Fruit fly (Drosophila melanogaster): ENCODE measurements around the gene CG14907.

The CG14907 gene

DNA sequence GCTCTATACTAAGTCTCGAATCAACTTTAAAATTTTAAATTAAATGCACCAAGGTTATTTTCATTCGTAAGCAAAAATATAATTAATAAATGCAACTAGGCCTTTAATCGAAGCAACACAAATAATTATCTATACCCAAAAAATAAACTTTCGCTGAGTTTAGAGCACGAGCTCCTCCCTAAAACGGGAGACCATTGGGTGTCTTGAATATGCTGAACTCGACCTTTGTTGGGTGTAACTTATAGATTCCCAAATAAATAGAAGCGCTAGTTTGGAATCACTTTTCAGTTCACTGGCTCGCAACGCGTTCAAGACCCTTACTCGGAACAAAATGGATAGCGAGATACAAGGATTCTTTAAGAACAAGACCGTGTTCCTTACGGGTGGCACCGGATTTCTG, 34.5 kb downstream of the CG14907 start, which contains the start of gene CG17560:
Gene CG17560 (plus strand): TSS at position 301 of the 400 bp plus-strand sequence.
- TF ChIP-seq Myc (optimal IDR thresholded peaks at IDR 0.05) (no peak), insv (optimal IDR thresholded peaks at IDR 0.05) (no peak), ttk (optimal IDR thresholded peaks at IDR 0.05) (no peak), Sin3A (optimal IDR thresholded peaks at IDR 0.05) (no peak), h (optimal IDR thresholded peaks at IDR 0.05) (no peak), psq (optimal IDR thresholded peaks at IDR 0.05) (no peak)

dm6 chr3R:16615009-16615408, 37.1 kb downstream of the CG14907 start, which contains the start of gene CG17562:
CG17562 (plus strand) TSS chr3R:16615309.
- TF ChIP-seq h (optimal IDR thresholded peaks at IDR 0.05), result no peak

DNA sequence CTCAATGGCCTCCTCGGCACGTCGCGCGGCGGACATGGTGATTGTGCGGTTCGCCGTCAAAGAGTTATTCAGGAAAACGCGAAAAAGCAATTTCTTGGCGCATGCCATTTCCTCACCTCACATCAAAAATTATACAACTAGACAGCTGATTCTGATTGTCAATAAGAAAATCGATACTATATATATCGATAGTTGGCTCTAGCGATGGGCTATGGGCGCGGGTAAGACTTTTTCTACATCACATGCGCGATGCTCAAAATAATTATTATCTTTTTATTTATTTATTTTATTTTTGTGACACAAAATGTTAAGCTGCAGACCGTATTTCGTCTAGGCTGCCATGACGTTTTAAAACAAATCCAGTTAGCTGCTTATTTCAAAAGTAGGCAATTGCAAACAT, 37.9 kb downstream of the CG14907 start, which contains the start of gene CG10340:
Gene CG10340 (minus strand): TSS at position 151 of the 400 bp plus-strand sequence.
- TF ChIP-seq h (optimal IDR thresholded peaks at IDR 0.05) (no peak), Myc (optimal IDR thresholded peaks at IDR 0.05) (no peak), ttk (optimal IDR thresholded peaks at IDR 0.05) (no peak), Sin3A (optimal IDR thresholded peaks at IDR 0.05) (no peak), psq (optimal IDR thresholded peaks at IDR 0.05) (no peak), insv (optimal IDR thresholded peaks at IDR 0.05) (no peak)

DNA sequence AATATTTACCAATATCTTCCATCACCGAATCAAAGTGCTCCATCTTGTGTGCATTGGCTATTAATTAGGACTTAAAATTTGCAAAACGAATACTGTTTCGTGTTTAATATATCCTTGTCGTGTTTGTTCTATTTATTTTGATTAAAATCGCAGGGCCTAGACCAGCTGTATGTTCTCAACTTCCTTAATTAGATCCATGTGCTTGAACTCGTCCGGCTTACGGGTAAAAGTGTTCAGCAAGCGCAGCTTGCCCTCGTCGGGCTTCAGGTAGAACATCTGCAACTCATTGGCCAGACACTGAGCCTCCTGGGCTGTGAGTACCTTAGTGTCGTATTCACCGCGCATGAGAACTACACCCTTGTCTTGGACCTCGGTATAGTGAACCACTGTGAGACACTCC, 38.8 kb downstream of the CG14907 start, which contains the start of gene CG12783:
Gene CG12783 (minus strand): TSS at position 101 of the 400 bp plus-strand sequence.
- no peak for TF ChIP-seq ttk (optimal IDR thresholded peaks at IDR 0.05)
- no peak for TF ChIP-seq insv (optimal IDR thresholded peaks at IDR 0.05)
- TF ChIP-seq psq (optimal IDR thresholded peaks at IDR 0.05), result no peak
- TF ChIP-seq Sin3A (optimal IDR thresholded peaks at IDR 0.05), result no peak
- no peak for TF ChIP-seq Myc (optimal IDR thresholded peaks at IDR 0.05)
- no peak for TF ChIP-seq h (optimal IDR thresholded peaks at IDR 0.05)

DNA sequence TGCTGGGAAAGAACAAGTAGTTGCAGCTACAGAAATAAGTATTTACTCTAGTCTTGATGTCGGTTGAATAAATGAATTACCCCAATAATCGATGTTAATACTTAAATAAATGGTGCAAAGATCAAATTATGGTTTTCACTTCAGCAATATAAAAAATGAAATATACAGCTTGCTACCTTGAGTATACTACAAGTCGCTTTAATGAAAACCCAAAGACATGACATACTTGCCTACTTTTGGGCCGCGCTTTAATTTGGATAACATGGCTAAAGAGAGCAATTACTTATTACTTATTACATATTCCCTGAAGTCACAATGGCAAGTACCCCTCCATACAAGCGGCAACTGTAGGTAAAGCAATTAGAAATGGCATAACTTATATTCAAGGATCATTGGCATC, 40.9 kb downstream of the CG14907 start:
- no peak for TF ChIP-seq insv (optimal IDR thresholded peaks at IDR 0.05)
- TF ChIP-seq Myc (optimal IDR thresholded peaks at IDR 0.05), result no peak
- no peak for TF ChIP-seq Sin3A (optimal IDR thresholded peaks at IDR 0.05)
- no peak for TF ChIP-seq ttk (optimal IDR thresholded peaks at IDR 0.05)
- no peak for TF ChIP-seq h (optimal IDR thresholded peaks at IDR 0.05)
- no peak for TF ChIP-seq psq (optimal IDR thresholded peaks at IDR 0.05)

DNA sequence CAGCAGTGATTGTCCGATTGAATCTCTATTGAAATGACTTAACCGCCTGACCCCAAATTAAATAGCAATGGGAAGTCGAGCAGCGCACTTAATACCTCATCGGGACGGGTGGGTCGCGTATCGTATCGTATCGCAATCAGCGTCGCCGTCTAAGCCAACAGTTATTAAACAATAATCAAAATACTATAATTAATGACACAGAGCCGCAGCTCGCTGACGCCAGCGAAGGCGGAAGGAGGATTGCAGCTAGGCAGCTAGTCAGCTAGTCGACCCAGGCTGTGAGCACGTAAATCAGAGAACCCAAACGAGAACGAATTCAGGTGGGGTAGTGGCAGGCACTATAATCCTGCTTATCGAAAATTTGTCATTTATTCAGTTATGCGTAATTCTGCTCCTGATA, 43.2 kb downstream of the CG14907 start, which contains the start of gene NPF:
Gene NPF (plus strand): TSS at position 301 of the 400 bp plus-strand sequence.
- no peak for TF ChIP-seq ttk (optimal IDR thresholded peaks at IDR 0.05)
- TF ChIP-seq insv (optimal IDR thresholded peaks at IDR 0.05), result no peak
- no peak for TF ChIP-seq Sin3A (optimal IDR thresholded peaks at IDR 0.05)
- TF ChIP-seq Myc (optimal IDR thresholded peaks at IDR 0.05), result no peak
- TF ChIP-seq h (optimal IDR thresholded peaks at IDR 0.05), result no peak
- TF ChIP-seq psq (optimal IDR thresholded peaks at IDR 0.05), result no peak

- TF ChIP-seq insv (optimal IDR thresholded peaks at IDR 0.05) (no peak), psq (optimal IDR thresholded peaks at IDR 0.05) (no peak), h (optimal IDR thresholded peaks at IDR 0.05) (no peak), Myc (optimal IDR thresholded peaks at IDR 0.05) (no peak), ttk (optimal IDR thresholded peaks at IDR 0.05) (no peak), Sin3A (optimal IDR thresholded peaks at IDR 0.05) (no peak)
These were observed 46.2 kb downstream of the CG14907 start for dm6 chr3R:16605929-16606328.

DNA sequence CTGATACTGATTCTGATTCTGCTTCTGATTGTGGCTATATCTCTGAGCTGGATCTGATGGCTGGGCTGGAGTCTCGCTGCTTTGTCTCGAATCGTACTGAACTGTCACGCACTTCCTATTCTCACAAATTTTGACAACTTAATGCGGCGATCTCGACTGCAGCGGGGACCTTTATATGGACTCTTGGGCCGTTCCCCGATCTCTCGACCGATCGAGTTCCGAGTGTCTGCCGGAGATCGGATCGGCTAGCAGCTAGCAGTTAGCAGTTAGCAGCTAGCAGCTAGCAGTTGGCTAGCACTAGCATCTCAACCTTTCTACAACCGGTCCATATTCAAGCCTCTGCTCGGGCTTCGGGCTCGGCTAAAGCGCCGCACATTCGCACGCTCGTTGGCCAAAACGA, 47.4 kb downstream of the CG14907 start, which contains the start of gene CG10345:
Gene CG10345 (minus strand): TSS at position 147 of the 400 bp plus-strand sequence.
- TF ChIP-seq insv (optimal IDR thresholded peaks at IDR 0.05) (no peak), psq (optimal IDR thresholded peaks at IDR 0.05) (no peak), h (optimal IDR thresholded peaks at IDR 0.05) (no peak), Sin3A (optimal IDR thresholded peaks at IDR 0.05) (no peak), ttk (optimal IDR thresholded peaks at IDR 0.05) (no peak), Myc (optimal IDR thresholded peaks at IDR 0.05) (no peak)

Data from Kc167 (cell line).